Worm (Caenorhabditis elegans) whole organism, late embryonic: ENCODE data around the gene Y116F11B.2.

ENCODE experiments used
- F13H6.1 ChIP-seq: sonication (generic microtip); optimal IDR thresholded peaks from 2 replicates; lab custom pipeline; 2016; ENCODE audit warnings: missing genetic modification characterization, missing compliant biosample characterization
- K09A11.1 ChIP-seq: sonication (generic microtip); optimal IDR thresholded peaks from 2 replicates; lab custom pipeline; 2017; ENCODE audit warnings: antibody characterized with exemption, mild to moderate bottlenecking, missing genetic modification characterization, missing compliant biosample characterization; ENCODE audit not compliant: insufficient read depth
- T23F11.4 ChIP-seq: fragments of 200-800 bp; sonication (Bioruptor generic); optimal IDR thresholded peaks from 2 replicates; lab custom pipeline; 2018; ENCODE audit warnings: mild to moderate bottlenecking, missing genetic modification characterization, missing compliant biosample characterization
- ama-1 ChIP-seq: fragments of 150-350 bp; optimal IDR thresholded peaks from 2 replicates; lab custom pipeline; 2014
- ceh-18 ChIP-seq: sonication (generic microtip); optimal IDR thresholded peaks from 2 replicates; lab custom pipeline; 2016; ENCODE audit warnings: missing genetic modification characterization, missing compliant biosample characterization
- lin-11 ChIP-seq: fragments of 200-800 bp; sonication (Bioruptor generic); optimal IDR thresholded peaks from 2 replicates; lab custom pipeline; 2018; ENCODE audit warnings: mild to moderate bottlenecking, missing genetic modification characterization, missing compliant biosample characterization
- nfya-1 ChIP-seq: sonication (generic microtip); optimal IDR thresholded peaks from 2 replicates; lab custom pipeline; 2017; ENCODE audit warnings: missing genetic modification characterization, mild to moderate bottlenecking, missing compliant biosample characterization, antibody characterized with exemption, moderate library complexity
- nhr-11 ChIP-seq: fragments of 150-350 bp; optimal IDR thresholded peaks from 2 replicates; lab custom pipeline; 2014; ENCODE audit warnings: missing biosample characterization, missing genetic modification characterization
- pqm-1 ChIP-seq: sonication (generic microtip); optimal IDR thresholded peaks from 2 replicates; lab custom pipeline; 2016; ENCODE audit warnings: missing genetic modification characterization, missing compliant biosample characterization
- tbx-2 ChIP-seq: sonication (generic microtip); optimal IDR thresholded peaks from 2 replicates; lab custom pipeline; 2016; ENCODE audit warnings: missing genetic modification characterization, missing compliant biosample characterization
- tbx-7 ChIP-seq: sonication (generic microtip); optimal IDR thresholded peaks from 2 replicates; lab custom pipeline; 2016; ENCODE audit warnings: missing genotype, missing genetic modification characterization, missing compliant biosample characterization

DNA sequence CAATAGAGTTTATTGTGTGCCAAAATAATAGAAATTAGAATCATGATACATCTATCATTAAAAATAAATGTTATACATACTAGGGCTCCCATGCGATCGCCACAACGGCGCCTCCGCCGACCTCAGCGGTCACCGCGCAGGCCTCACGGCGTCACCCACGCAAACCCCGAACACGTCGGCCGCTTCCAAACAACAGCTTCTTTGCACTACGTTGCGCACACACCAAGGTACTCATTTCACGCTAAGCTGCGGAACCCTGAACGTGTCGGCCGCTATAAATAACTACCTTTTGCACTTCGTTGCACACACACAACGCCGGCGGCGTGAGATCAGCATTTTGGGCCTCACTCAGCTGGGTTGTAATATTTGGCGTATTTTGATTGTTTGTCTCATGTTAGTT is 41.7 kb downstream of the Y116F11B.2 start:
- TF ChIP-seq F13H6.1 (tag; lab: Kevin White, UChicago) = no peak
- no peak for TF ChIP-seq pqm-1 (tag; lab: Kevin White, UChicago)
- no peak for TF ChIP-seq ceh-18
- no peak for TF ChIP-seq tbx-7 (tag; lab: Kevin White, UChicago)
- no peak for TF ChIP-seq tbx-2 (tag; lab: Kevin White, UChicago)
- no peak for TF ChIP-seq nhr-11 (tag; lab: Kevin White, UChicago)
- no peak for TF ChIP-seq K09A11.1 (tag; lab: Kevin White, UChicago)
- TF ChIP-seq nfya-1 (tag; lab: Kevin White, UChicago) = no peak
- TF ChIP-seq lin-11 (tag; lab: Kevin White, UChicago) = no peak
- TF ChIP-seq T23F11.4 (GFP tag; lab: Kevin White, UChicago) = no peak
- TF ChIP-seq ama-1 (lab: Kevin White, UChicago) = no peak
